Fruit fly (Drosophila melanogaster) S2 (cell line): Measurements from ENCODE around the gene CG15465.

Experiments
- CG8478 ChIP-seq: fragments of >200 bp; optimal IDR thresholded peaks from 2 replicates; lab custom pipeline; 2018
- CTCF ChIP-seq, 2 experiments: fragments of >200 bp; optimal IDR thresholded peaks; 2 replicates each; lab custom pipeline; 2018

DNA sequence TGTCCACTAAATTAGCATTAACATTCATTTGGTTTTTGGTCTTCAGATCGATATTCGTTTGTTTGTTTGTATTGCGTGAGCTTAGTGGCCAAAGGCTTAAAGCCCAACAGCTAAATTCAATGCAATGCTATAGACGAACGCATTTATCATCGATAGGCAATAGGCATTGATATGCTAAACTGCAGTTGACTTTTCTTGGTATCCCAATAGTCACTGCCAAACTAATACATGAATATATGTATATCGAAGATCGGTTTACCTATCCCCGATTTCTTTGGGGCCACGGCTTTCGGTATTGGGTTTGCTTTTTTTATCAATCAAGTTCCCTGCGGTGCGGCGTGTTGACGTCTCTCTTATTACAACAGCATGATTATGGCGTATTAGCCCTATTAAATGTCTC lies 45.5 kb upstream of the CG15465 start:
- TF ChIP-seq CTCF (optimal IDR thresholded peaks at IDR 0.05; lab: Kevin White, UChicago) (no peak), CG8478 (lab: Kevin White, UChicago) (no peak)
